Worm (Caenorhabditis elegans) whole organism, mixed stage, embryonic: ENCODE data around the gene C45H4.21.

Experiments
- M03D4.4 ChIP-seq: sonication (generic microtip); optimal IDR thresholded peaks from 2 replicates; lab custom pipeline; 2017; ENCODE audit warnings: mild to moderate bottlenecking, missing genetic modification characterization, missing compliant biosample characterization
- bed-3 ChIP-seq: fragments of 200-800 bp; sonication (Bioruptor generic); optimal IDR thresholded peaks from 3 replicates; lab custom pipeline; 2018; ENCODE audit warnings: mild to moderate bottlenecking, missing genetic modification characterization, moderate library complexity, missing compliant biosample characterization
- blmp-1 ChIP-seq: fragments of 150-350 bp; optimal IDR thresholded peaks from 2 replicates; lab custom pipeline; 2014; ENCODE audit warnings: missing biosample characterization, missing genetic modification characterization
- ceh-39 ChIP-seq: fragments of 150-350 bp; optimal IDR thresholded peaks from 2 replicates; lab custom pipeline; 2014; ENCODE audit warnings: missing biosample characterization, missing genetic modification characterization
- ceh-43 ChIP-seq: fragments of 200-800 bp; sonication (Bioruptor generic); optimal IDR thresholded peaks from 2 replicates; lab custom pipeline; 2018; ENCODE audit warnings: mild to moderate bottlenecking, missing genetic modification characterization, moderate library complexity, missing compliant biosample characterization
- ceh-83 ChIP-seq: fragments of 200-800 bp; sonication (Bioruptor generic); optimal IDR thresholded peaks from 2 replicates; lab custom pipeline; 2018; ENCODE audit warnings: mild to moderate bottlenecking, missing genetic modification characterization, missing compliant biosample characterization
- ces-1 ChIP-seq: fragments of 150-350 bp; optimal IDR thresholded peaks from 2 replicates; lab custom pipeline; 2014; ENCODE audit warnings: missing biosample characterization, missing genetic modification reagents, missing genetic modification characterization
- drap-1 ChIP-seq: fragments of 200-800 bp; sonication (Bioruptor generic); optimal IDR thresholded peaks from 3 replicates; lab custom pipeline; 2018; ENCODE audit warnings: mild to moderate bottlenecking, missing genetic modification characterization, missing compliant biosample characterization
- elt-1 ChIP-seq: sonication (generic microtip); optimal IDR thresholded peaks from 2 replicates; lab custom pipeline; 2017; ENCODE audit warnings: missing genetic modification characterization, mild to moderate bottlenecking, missing compliant biosample characterization, antibody characterized with exemption, moderate library complexity, borderline replicate concordance; ENCODE audit not compliant: insufficient read depth
- elt-3 ChIP-seq: fragments of 150-350 bp; optimal IDR thresholded peaks from 2 replicates; lab custom pipeline; 2014; ENCODE audit warnings: missing biosample characterization, missing genetic modification characterization
- hlh-1 ChIP-seq: fragments of 150-350 bp; optimal IDR thresholded peaks from 2 replicates; lab custom pipeline; 2014; ENCODE audit warnings: missing biosample characterization, missing genetic modification reagents, missing genetic modification characterization
- lin-13 ChIP-seq: fragments of 150-350 bp; optimal IDR thresholded peaks from 2 replicates; lab custom pipeline; 2014; ENCODE audit warnings: missing biosample characterization, missing genetic modification characterization
- lin-32 ChIP-seq: fragments of 200-800 bp; sonication (Bioruptor generic); optimal IDR thresholded peaks from 2 replicates; lab custom pipeline; 2018; ENCODE audit warnings: mild to moderate bottlenecking, missing genetic modification characterization, missing compliant biosample characterization
- mab-5 ChIP-seq: fragments of 150-350 bp; optimal IDR thresholded peaks from 2 replicates; lab custom pipeline; 2014; ENCODE audit warnings: missing biosample characterization, missing genetic modification characterization
- mep-1 ChIP-seq: fragments of 150-350 bp; optimal IDR thresholded peaks from 2 replicates; lab custom pipeline; 2017; ENCODE audit warnings: missing biosample characterization, missing genetic modification reagents, missing genetic modification characterization, inconsistent platforms
- mls-2 ChIP-seq: sonication (generic microtip); optimal IDR thresholded peaks from 2 replicates; lab custom pipeline; 2016; ENCODE audit warnings: mild to moderate bottlenecking, missing genetic modification characterization, moderate library complexity, missing compliant biosample characterization
- nhr-2 ChIP-seq: fragments of 150-350 bp; optimal IDR thresholded peaks from 2 replicates; lab custom pipeline; 2014; ENCODE audit warnings: missing biosample characterization, missing genetic modification characterization
- nhr-237 ChIP-seq: fragments of 150-350 bp; optimal IDR thresholded peaks from 2 replicates; lab custom pipeline; 2014; ENCODE audit warnings: missing biosample characterization, missing genetic modification characterization
- nhr-28 ChIP-seq: fragments of 150-350 bp; optimal IDR thresholded peaks from 2 replicates; lab custom pipeline; 2014; ENCODE audit warnings: missing biosample characterization, missing genetic modification characterization
- nhr-76 ChIP-seq: sonication (generic microtip); optimal IDR thresholded peaks from 2 replicates; lab custom pipeline; 2017; ENCODE audit warnings: missing biosample characterization, missing genetic modification characterization
- sem-2 ChIP-seq: fragments of 200-800 bp; sonication (Bioruptor generic); optimal IDR thresholded peaks from 2 replicates; lab custom pipeline; 2018; ENCODE audit warnings: mild to moderate bottlenecking, missing genetic modification characterization, missing compliant biosample characterization
- snpc-4 ChIP-seq: fragments of 150-350 bp; optimal IDR thresholded peaks from 2 replicates; lab custom pipeline; 2014; ENCODE audit warnings: missing biosample characterization, missing genetic modification characterization
- sptf-1 ChIP-seq: sonication (generic microtip); optimal IDR thresholded peaks from 2 replicates; lab custom pipeline; 2017; ENCODE audit warnings: mild to moderate bottlenecking, missing genetic modification characterization, moderate library complexity, missing compliant biosample characterization
- tbx-8 ChIP-seq: fragments of 200-800 bp; sonication (Bioruptor generic); optimal IDR thresholded peaks from 2 replicates; lab custom pipeline; 2018; ENCODE audit warnings: mild to moderate bottlenecking, missing genetic modification characterization, moderate library complexity, missing compliant biosample characterization
- unc-120 ChIP-seq: sonication (generic microtip); optimal IDR thresholded peaks from 2 replicates; lab custom pipeline; 2017; ENCODE audit warnings: missing genetic modification characterization, missing compliant biosample characterization; ENCODE audit not compliant: poor library complexity, severe bottlenecking
- unc-39 ChIP-seq: fragments of 150-350 bp; optimal IDR thresholded peaks from 2 replicates; lab custom pipeline; 2014; ENCODE audit warnings: missing biosample characterization, missing genetic modification characterization
- unc-62 ChIP-seq: fragments of 150-350 bp; optimal IDR thresholded peaks from 2 replicates; lab custom pipeline; 2014; ENCODE audit warnings: missing biosample characterization, missing genetic modification reagents, missing genetic modification characterization
- zip-8 ChIP-seq: fragments of 150-350 bp; optimal IDR thresholded peaks from 2 replicates; lab custom pipeline; 2014; ENCODE audit warnings: missing biosample characterization, missing genetic modification characterization

The C45H4.21 gene

DNA sequence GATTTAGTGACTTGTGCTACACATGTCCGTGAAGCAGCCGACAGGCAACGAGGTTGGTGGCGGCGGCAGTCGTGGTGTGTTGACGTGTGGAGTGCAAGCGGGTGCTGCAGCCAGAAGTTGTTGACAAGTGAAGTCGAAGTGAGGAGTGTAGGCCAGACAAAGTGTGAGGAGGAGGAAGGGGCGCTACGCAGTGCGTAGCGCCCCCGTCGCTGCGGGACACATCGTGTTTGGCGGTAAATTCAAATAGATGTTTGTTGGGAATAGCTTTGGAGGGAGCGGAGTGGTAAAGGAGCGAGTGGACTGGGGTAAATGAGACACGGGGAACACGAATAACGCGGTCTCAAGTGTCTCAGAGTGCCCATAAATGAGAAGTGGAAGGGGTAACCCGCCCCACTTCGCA lies 36.2 kb upstream of the C45H4.21 start:
- no peak for TF ChIP-seq ceh-39
- no peak for TF ChIP-seq mep-1 (tag; lab: Kevin White, UChicago)
- no peak for TF ChIP-seq ceh-43 (GFP tag; lab: Kevin White, UChicago)
- TF ChIP-seq nhr-237 (tag; lab: Kevin White, UChicago) = no peak
- TF ChIP-seq M03D4.4 (tag; lab: Kevin White, UChicago) = no peak
- no peak for TF ChIP-seq nhr-2 (tag; lab: Kevin White, UChicago)
- no peak for TF ChIP-seq elt-1 (tag; lab: Kevin White, UChicago)
- TF ChIP-seq sem-2 (GFP tag; lab: Kevin White, UChicago) = no peak
- no peak for TF ChIP-seq snpc-4 (tag; lab: Kevin White, UChicago)
- TF ChIP-seq mls-2 (tag; lab: Kevin White, UChicago) = no peak
- TF ChIP-seq sptf-1 (tag; lab: Kevin White, UChicago) = no peak
- TF ChIP-seq lin-13 (tag; lab: Kevin White, UChicago) = no peak

DNA sequence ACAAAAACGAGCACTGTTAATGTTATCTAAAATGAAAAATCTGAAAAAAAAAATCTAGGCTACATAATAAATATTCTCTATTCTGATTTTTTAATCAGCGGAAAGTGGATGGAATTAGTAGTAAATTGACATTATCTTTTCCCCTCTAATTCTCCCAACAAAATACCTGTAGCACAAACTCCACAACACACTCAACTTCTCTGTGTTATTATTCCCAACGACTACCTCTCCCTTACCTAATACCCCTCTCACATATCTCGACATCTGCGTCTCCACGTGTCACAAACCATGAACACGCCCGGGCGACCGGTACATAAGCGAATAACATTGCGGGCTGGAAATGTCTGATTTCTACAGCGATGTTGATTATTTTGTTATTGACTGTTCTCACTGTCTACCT lies 33.8 kb upstream of the C45H4.21 start, which contains the start of gene cyp-33C2:
TSS of gene cyp-33C2 (plus strand) at position 327 of the 400 bp plus-strand sequence.
- no peak for TF ChIP-seq mls-2 (tag; lab: Kevin White, UChicago)
- TF ChIP-seq ceh-43 (GFP tag; lab: Kevin White, UChicago) = no peak
- TF ChIP-seq snpc-4 (tag; lab: Kevin White, UChicago) = no peak
- no peak for TF ChIP-seq tbx-8 (GFP tag; lab: Kevin White, UChicago)
- TF ChIP-seq unc-120 (tag; lab: Kevin White, UChicago) = no peak
- TF ChIP-seq blmp-1 (tag; lab: Kevin White, UChicago) = no peak
- TF ChIP-seq unc-39 (tag; lab: Kevin White, UChicago) = no peak
- no peak for TF ChIP-seq M03D4.4 (tag; lab: Kevin White, UChicago)
- TF ChIP-seq hlh-1 (tag; lab: Kevin White, UChicago) = no peak
- no peak for TF ChIP-seq mab-5
- TF ChIP-seq sem-2 (GFP tag; lab: Kevin White, UChicago) = no peak

ce11 chrV:2181738-2182137 lies 32.4 kb upstream of the C45H4.21 start, which contains the start of gene srbc-16:
TSS of gene srbc-16 (plus strand) at chrV:2182038.
- TF ChIP-seq nhr-28 = no peak
- TF ChIP-seq ceh-83 (GFP tag; lab: Kevin White, UChicago) = no peak
- no peak for TF ChIP-seq unc-120 (tag; lab: Kevin White, UChicago)
- TF ChIP-seq zip-8 (tag; lab: Kevin White, UChicago) = no peak
- no peak for TF ChIP-seq elt-3 (tag; lab: Kevin White, UChicago)
- TF ChIP-seq bed-3 (GFP tag; lab: Kevin White, UChicago) = no peak
- TF ChIP-seq hlh-1 (tag; lab: Kevin White, UChicago) = no peak
- no peak for TF ChIP-seq mep-1 (tag; lab: Kevin White, UChicago)
- TF ChIP-seq sptf-1 (tag; lab: Kevin White, UChicago) = no peak
- no peak for TF ChIP-seq nhr-2 (tag; lab: Kevin White, UChicago)
- TF ChIP-seq ceh-43 (GFP tag; lab: Kevin White, UChicago) = no peak

- TF ChIP-seq mep-1 (tag; lab: Kevin White, UChicago) = no peak
- no peak for TF ChIP-seq lin-32 (GFP tag; lab: Kevin White, UChicago)
- TF ChIP-seq hlh-1 (tag; lab: Kevin White, UChicago) = no peak
- no peak for TF ChIP-seq zip-8 (tag; lab: Kevin White, UChicago)
- no peak for TF ChIP-seq ces-1
- no peak for TF ChIP-seq sem-2 (GFP tag; lab: Kevin White, UChicago)
- TF ChIP-seq nhr-76 (tag; lab: Kevin White, UChicago) = no peak
- no peak for TF ChIP-seq blmp-1 (tag; lab: Kevin White, UChicago)
Measured at ce11 chrV:2179214-2179613, 29.9 kb upstream of the C45H4.21 start, which contains the start of gene cyp-33C1. TSS of gene cyp-33C1 (plus strand) at chrV:2179514.

ce11 chrV:2177307-2177764 lies 28.0 kb upstream of the C45H4.21 start, which contains the start of gene srbc-17:
TSS of gene srbc-17 (plus strand) at chrV:2177714.
- TF ChIP-seq mls-2 (tag; lab: Kevin White, UChicago) (no peak), blmp-1 (tag; lab: Kevin White, UChicago) (no peak), nhr-76 (tag; lab: Kevin White, UChicago) (no peak), lin-13 (tag; lab: Kevin White, UChicago) (no peak), nhr-237 (tag; lab: Kevin White, UChicago) (no peak), unc-62 (GFP tag; lab: Kevin White, UChicago) (no peak), drap-1 (GFP tag; lab: Kevin White, UChicago) (no peak), mab-5 (no peak), ceh-43 (GFP tag; lab: Kevin White, UChicago) (no peak), nhr-28 (no peak)
